Fruit fly (Drosophila melanogaster) whole organism, adult: Measurements from ENCODE around the gene Sptr.

ENCODE experiments used
- CG11617 ChIP-seq: fragments of 200-800 bp; sonication (Bioruptor generic); optimal IDR thresholded peaks from 2 replicates; lab custom pipeline; 2017; ENCODE audit warnings: mild to moderate bottlenecking, missing biosample characterization, missing genetic modification reagents, missing genetic modification characterization
- CG12768 ChIP-seq: fragments of 200-800 bp; sonication (Bioruptor generic); optimal IDR thresholded peaks from 2 replicates; lab custom pipeline; 2017; ENCODE audit warnings: missing biosample characterization, missing genetic modification characterization, mild to moderate bottlenecking, moderate library complexity, missing genetic modification reagents
- CG33017 ChIP-seq: fragments of 200-800 bp; sonication (Bioruptor generic); optimal IDR thresholded peaks from 2 replicates; lab custom pipeline; 2018; ENCODE audit warnings: missing biosample characterization, mild to moderate bottlenecking, missing genetic modification characterization, moderate library complexity
- CG5204 ChIP-seq: fragments of 200-800 bp; sonication (Bioruptor generic); optimal IDR thresholded peaks from 2 replicates; lab custom pipeline; 2016; ENCODE audit warnings: missing biosample characterization, missing genetic modification characterization
- CG7045 ChIP-seq: fragments of 200-800 bp; sonication (Bioruptor generic); optimal IDR thresholded peaks from 2 replicates; lab custom pipeline; 2017; ENCODE audit warnings: missing biosample characterization, mild to moderate bottlenecking, missing genetic modification characterization
- Hr96 ChIP-seq: fragments of 200-800 bp; sonication (Bioruptor generic); optimal IDR thresholded peaks from 2 replicates; lab custom pipeline; 2016; ENCODE audit warnings: missing biosample characterization, missing genetic modification characterization
- Mnt ChIP-seq: fragments of 200-800 bp; sonication (Bioruptor generic); optimal IDR thresholded peaks from 2 replicates; lab custom pipeline; 2016; ENCODE audit warnings: missing biosample characterization, mild to moderate bottlenecking, missing genetic modification characterization
- bab1 ChIP-seq: fragments of 200-800 bp; sonication (Bioruptor generic); optimal IDR thresholded peaks from 3 replicates; lab custom pipeline; 2019; ENCODE audit warnings: missing biosample characterization, mild to moderate bottlenecking, missing genetic modification characterization, moderate library complexity
- kay ChIP-seq: fragments of 200-800 bp; sonication (Bioruptor generic); peaks from one replicate; lab custom pipeline; 2016; ENCODE audit warnings: missing biosample characterization, missing genetic modification characterization, borderline replicate concordance
- tj ChIP-seq: fragments of 200-800 bp; sonication (Bioruptor generic); optimal IDR thresholded peaks from 3 replicates; lab custom pipeline; 2017; ENCODE audit warnings: missing biosample characterization, mild to moderate bottlenecking, missing genetic modification characterization, moderate library complexity

dm6 chrX:8489485-8489970 is 25.3 kb upstream of the Sptr start, which contains the start of gene otu:
- TF ChIP-seq kay (no peak), Mnt (GFP tag; lab: Kevin White, UChicago) (no peak), CG5204 (GFP tag; lab: Kevin White, UChicago) (no peak), CG12768 (GFP tag; lab: Kevin White, UChicago) (no peak), CG11617 (GFP tag; lab: Kevin White, UChicago) (no peak), tj (GFP tag; lab: Kevin White, UChicago) (no peak), CG33017 (tag; lab: Kevin White, UChicago) (no peak), Hr96 (GFP tag; lab: Kevin White, UChicago) (no peak), CG7045 (GFP tag; lab: Kevin White, UChicago) (no peak), bab1 (GFP tag; lab: Kevin White, UChicago) (peak; percentile 71)
